Fruit fly (Drosophila melanogaster): Measurements from ENCODE around the gene aurA.

aurA gene

dm6 chr3R:11992934-11993670 is 30.2 kb downstream of the aurA start, which contains the start of gene mfas:
Gene mfas, minus strand, starts transcription at chr3R:11993315.
- TF ChIP-seq usp (GFP tag; optimal IDR thresholded peaks at IDR 0.05) (no peak), GATAd (GFP tag; optimal IDR thresholded peaks at IDR 0.05) (no peak), Rel (GFP tag; optimal IDR thresholded peaks at IDR 0.05) (no peak), Rel (tag; optimal IDR thresholded peaks at IDR 0.05) (no peak), Dif (GFP tag; optimal IDR thresholded peaks at IDR 0.05; ENCODE audit: partially characterized antibody) (no peak), Hnf4 (GFP tag; optimal IDR thresholded peaks at IDR 0.05) (no peak), Jra (GFP tag; optimal IDR thresholded peaks at IDR 0.05) (peak; percentile 14), jim (GFP tag; optimal IDR thresholded peaks at IDR 0.05) (no peak), Abd-B (GFP tag; optimal IDR thresholded peaks at IDR 0.05) (no peak), CG32264 (GFP tag; optimal IDR thresholded peaks at IDR 0.05) (no peak), dmrt93B (GFP tag; optimal IDR thresholded peaks at IDR 0.05) (no peak), foxo (GFP tag; optimal IDR thresholded peaks at IDR 0.05) (no peak), Sp1 (GFP tag; optimal IDR thresholded peaks at IDR 0.05) (no peak), brk (GFP tag; optimal IDR thresholded peaks at IDR 0.05) (no peak), h (GFP tag; optimal IDR thresholded peaks at IDR 0.05) (peak; percentile 4), Hr83 (GFP tag; optimal IDR thresholded peaks at IDR 0.05; ENCODE audit: poor library complexity, severe bottlenecking) (peak; percentile 49), tai (GFP tag; optimal IDR thresholded peaks at IDR 0.05) (peak; percentile 18), rgr (GFP tag; optimal IDR thresholded peaks at IDR 0.05) (peak; percentile 22), CrebA (GFP tag; optimal IDR thresholded peaks at IDR 0.05; ENCODE audit: borderline replicate concordance) (no peak), Vsx2 (GFP tag; optimal IDR thresholded peaks at IDR 0.05; ENCODE audit: partially characterized antibody) (no peak), sage (GFP tag; optimal IDR thresholded peaks at IDR 0.05) (no peak), fru (GFP tag; optimal IDR thresholded peaks at IDR 0.05) (peak; percentile 58), br (GFP tag; optimal IDR thresholded peaks at IDR 0.05) (peak; percentile 6)

- TF ChIP-seq Dfd (GFP tag; optimal IDR thresholded peaks at IDR 0.05) (peak; percentile 39), HLH106 (tag; optimal IDR thresholded peaks at IDR 0.05) (no peak)
These were observed 35.2 kb downstream of the aurA start for dm6 chr3R:11998130-11998529.

- TF ChIP-seq sv (GFP tag; optimal IDR thresholded peaks at IDR 0.05) (no peak), pan (optimal IDR thresholded peaks at IDR 0.05) (no peak), Hr83 (GFP tag; optimal IDR thresholded peaks at IDR 0.05; ENCODE audit: poor library complexity, severe bottlenecking) (no peak), psq (GFP tag; optimal IDR thresholded peaks at IDR 0.05) (no peak), fru (GFP tag; optimal IDR thresholded peaks at IDR 0.05) (no peak), CG9705 (GFP tag; optimal IDR thresholded peaks at IDR 0.05) (no peak)
These were observed 36.1 kb downstream of the aurA start, which contains the start of gene Ect3 for dm6 chr3R:11999074-11999473. Gene Ect3, plus strand, starts transcription at chr3R:11999278.

- TF ChIP-seq ey (GFP tag; optimal IDR thresholded peaks at IDR 0.05) (no peak), CG9705 (GFP tag; optimal IDR thresholded peaks at IDR 0.05) (no peak), OdsH (GFP tag; optimal IDR thresholded peaks at IDR 0.05) (no peak), Hr83 (GFP tag; optimal IDR thresholded peaks at IDR 0.05; ENCODE audit: poor library complexity, severe bottlenecking) (no peak), HLH106 (tag; optimal IDR thresholded peaks at IDR 0.05) (no peak), Vsx2 (GFP tag; optimal IDR thresholded peaks at IDR 0.05; ENCODE audit: partially characterized antibody) (no peak), dmrt93B (GFP tag; optimal IDR thresholded peaks at IDR 0.05) (no peak), Rel (GFP tag; optimal IDR thresholded peaks at IDR 0.05) (no peak), Rel (tag; optimal IDR thresholded peaks at IDR 0.05) (no peak), jim (GFP tag; optimal IDR thresholded peaks at IDR 0.05) (no peak), Jra (GFP tag; optimal IDR thresholded peaks at IDR 0.05) (no peak), CrebA (GFP tag; optimal IDR thresholded peaks at IDR 0.05; ENCODE audit: borderline replicate concordance) (no peak), sage (GFP tag; optimal IDR thresholded peaks at IDR 0.05) (no peak)
These were observed 42.5 kb downstream of the aurA start, which contains the start of gene Tk for dm6 chr3R:12005417-12005816. Gene Tk, minus strand, starts transcription at chr3R:12005473.

- no peak for TF ChIP-seq br (GFP tag; optimal IDR thresholded peaks at IDR 0.05)
- TF ChIP-seq sv (GFP tag; optimal IDR thresholded peaks at IDR 0.05), result no peak
- no peak for TF ChIP-seq dsf (GFP tag; optimal IDR thresholded peaks at IDR 0.05; ENCODE audit: borderline replicate concordance)
- no peak for TF ChIP-seq foxo (GFP tag; optimal IDR thresholded peaks at IDR 0.05)
These were observed 43.5 kb downstream of the aurA start for dm6 chr3R:12006417-12006816.

Data from whole organism, wandering third instar larva.